Fruit fly (Drosophila melanogaster) whole organism, prepupa: Measurements from ENCODE around the gene CG46314.

Source experiments
- Blimp-1 ChIP-seq: fragments of 200-800 bp; sonication (Bioruptor generic); optimal IDR thresholded peaks from 3 replicates; lab custom pipeline; 2017; ENCODE audit warnings: missing biosample characterization, missing genetic modification characterization, mild to moderate bottlenecking, moderate library complexity, missing genetic modification reagents
- CG3919 ChIP-seq: fragments of 200-800 bp; sonication (Bioruptor generic); optimal IDR thresholded peaks from 3 replicates; lab custom pipeline; 2016; ENCODE audit warnings: missing biosample characterization, missing genetic modification characterization
- OdsH ChIP-seq: fragments of 200-800 bp; sonication (Bioruptor generic); optimal IDR thresholded peaks from 3 replicates; lab custom pipeline; 2016; ENCODE audit warnings: missing biosample characterization, missing genetic modification characterization
- achi ChIP-seq: fragments of 200-800 bp; sonication (Bioruptor generic); optimal IDR thresholded peaks from 3 replicates; lab custom pipeline; 2016; ENCODE audit warnings: missing biosample characterization, missing genetic modification characterization

- TF ChIP-seq OdsH (GFP tag; lab: Kevin White, UChicago) (no peak), achi (GFP tag; lab: Kevin White, UChicago) (no peak), CG3919 (no peak), Blimp-1 (GFP tag; lab: Kevin White, UChicago) (no peak)
Observed at dm6 chr2L:21341706-21342105, 27.5 kb downstream of the CG46314 start.
